Fruit fly (Drosophila melanogaster): ENCODE data around the gene CG31140.

Gene CG31140

dm6 chr3R:23942965-23943413, 20.0 kb upstream of the CG31140 start, which contains the start of gene Gdh (continued):
- peak; percentile 46; the same call in 2 of the 3 replicates for TF ChIP-seq so (GFP tag; IDR thresholded peaks at IDR 0.05)
- 0 out of 3 replicates have a peak, but pooled peaks have one; percentile 18 for TF ChIP-seq dysf (GFP tag; IDR thresholded peaks at IDR 0.05)
- TF ChIP-seq CG3065 (GFP tag; optimal IDR thresholded peaks at IDR 0.05): no peak
- TF ChIP-seq CG18011 (GFP tag; optimal IDR thresholded peaks at IDR 0.05): no peak
- TF ChIP-seq lilli (GFP tag; optimal IDR thresholded peaks at IDR 0.05): peak; percentile 62
- TF ChIP-seq CG1832 (GFP tag; optimal IDR thresholded peaks at IDR 0.05): no peak
- no peak for TF ChIP-seq CG6689 (GFP tag; IDR thresholded peaks at IDR 0.05)
- peak; percentile 11 for TF ChIP-seq mam (GFP tag; optimal IDR thresholded peaks at IDR 0.05)
- TF ChIP-seq gro (GFP tag; optimal IDR thresholded peaks at IDR 0.05): peak; percentile 35
- 0 out of 2 replicates have a peak, but pooled peaks have one; percentile 43 for TF ChIP-seq slbo (GFP tag; IDR thresholded peaks at IDR 0.05)
- TF ChIP-seq sob (GFP tag; IDR thresholded peaks at IDR 0.05): peak; percentile 43; the same call in 1 of the 2 replicates
- peak; percentile 41 for TF ChIP-seq CrebB (tag; optimal IDR thresholded peaks at IDR 0.05)
- TF ChIP-seq oc (tag; optimal IDR thresholded peaks at IDR 0.05): peak; percentile 56
- no peak for TF ChIP-seq CG10209 (GFP tag; optimal IDR thresholded peaks at IDR 0.05)
- peak; percentile 58 for TF ChIP-seq CG7987 (GFP tag; optimal IDR thresholded peaks at IDR 0.05)
- TF ChIP-seq CG34224 (GFP tag; IDR thresholded peaks at IDR 0.05; ENCODE audit: partially characterized antibody): peak; percentile 54; the same call in 1 of the 3 replicates
- peak; percentile 10 for TF ChIP-seq BEAF-32 (GFP tag; optimal IDR thresholded peaks at IDR 0.05)
- TF ChIP-seq hb (GFP tag; IDR thresholded peaks at IDR 0.05; ENCODE audit: partially characterized antibody): no peak
- TF ChIP-seq bsh (GFP tag; optimal IDR thresholded peaks at IDR 0.05): peak in 1 of 2 experiments; percentile 30
- TF ChIP-seq row (GFP tag; IDR thresholded peaks at IDR 0.05): peak; percentile 36; the same call in 1 of the 3 replicates
- TF ChIP-seq pan (optimal IDR thresholded peaks at IDR 0.05): no peak
- TF ChIP-seq pan (GFP tag; optimal IDR thresholded peaks at IDR 0.05 in 1 of 2, IDR thresholded peaks at IDR 0.05 in 1 of 2): peak in 1 of 2 experiments; percentile 34
- TF ChIP-seq trem (tag; optimal IDR thresholded peaks at IDR 0.05): no peak
- TF ChIP-seq cato (GFP tag; optimal IDR thresholded peaks at IDR 0.05; ENCODE audit: borderline replicate concordance): no peak
- TF ChIP-seq CG6791 (GFP tag; IDR thresholded peaks at IDR 0.05; ENCODE audit: partially characterized antibody): no peak
- TF ChIP-seq unpg (GFP tag; optimal IDR thresholded peaks at IDR 0.05): no peak
- peak; percentile 65 for TF ChIP-seq scrt (GFP tag; optimal IDR thresholded peaks at IDR 0.05)
- no peak for TF ChIP-seq Dip2 (GFP tag; IDR thresholded peaks at IDR 0.05)
- TF ChIP-seq Sry-β (GFP tag; optimal IDR thresholded peaks at IDR 0.05): no peak
- TF ChIP-seq CG11696 (GFP tag; IDR thresholded peaks at IDR 0.05): peak; percentile 49; the same call in 1 of the 2 replicates
- peak; percentile 95 for TF ChIP-seq CG3995 (GFP tag; optimal IDR thresholded peaks at IDR 0.05)
- peak; percentile 3 for TF ChIP-seq her (GFP tag; optimal IDR thresholded peaks at IDR 0.05)
- peak; percentile 43 for TF ChIP-seq onecut (GFP tag; IDR thresholded peaks at IDR 0.05)
- TF ChIP-seq YL-1 (GFP tag; optimal IDR thresholded peaks at IDR 0.05): peak; percentile 30
- TF ChIP-seq CG10543 (GFP tag; optimal IDR thresholded peaks at IDR 0.05): peak; percentile 77
- no peak for TF ChIP-seq CG32772 (GFP tag; IDR thresholded peaks at IDR 0.05)
- no peak for TF ChIP-seq CG4854 (GFP tag; optimal IDR thresholded peaks at IDR 0.05)
- no peak for TF ChIP-seq Ssrp (tag; optimal IDR thresholded peaks at IDR 0.05)
- TF ChIP-seq HLH4C (GFP tag; IDR thresholded peaks at IDR 0.05; ENCODE audit: partially characterized antibody): peak; percentile 51; the same call in 1 of the 3 replicates
- peak; percentile 53 for TF ChIP-seq CG6854 (GFP tag; optimal IDR thresholded peaks at IDR 0.05)
- peak; percentile 64 for TF ChIP-seq HmgZ (tag; optimal IDR thresholded peaks at IDR 0.05)
- TF ChIP-seq ssp (GFP tag; IDR thresholded peaks at IDR 0.05): no peak
- TF ChIP-seq wek (GFP tag; optimal IDR thresholded peaks at IDR 0.05): no peak
- TF ChIP-seq CG42726 (GFP tag; IDR thresholded peaks at IDR 0.05; ENCODE audit: partially characterized antibody): peak; percentile 70; the same call in 1 of the 2 replicates
- peak; percentile 89 for TF ChIP-seq CG34376 (GFP tag; optimal IDR thresholded peaks at IDR 0.05)
- TF ChIP-seq Stat92E (GFP tag; optimal IDR thresholded peaks at IDR 0.05): peak in 1 of 3 experiments; percentile 12
- peak; percentile 36 for TF ChIP-seq exex (tag; optimal IDR thresholded peaks at IDR 0.05)
- peak; percentile 17 for TF ChIP-seq pzg (GFP tag; optimal IDR thresholded peaks at IDR 0.05)
- TF ChIP-seq CG7357 (GFP tag; IDR thresholded peaks at IDR 0.05): no peak

Data from whole organism, embryonic.